Worm (Caenorhabditis elegans): Measurements from ENCODE around the gene T20G5.8.

DNA sequence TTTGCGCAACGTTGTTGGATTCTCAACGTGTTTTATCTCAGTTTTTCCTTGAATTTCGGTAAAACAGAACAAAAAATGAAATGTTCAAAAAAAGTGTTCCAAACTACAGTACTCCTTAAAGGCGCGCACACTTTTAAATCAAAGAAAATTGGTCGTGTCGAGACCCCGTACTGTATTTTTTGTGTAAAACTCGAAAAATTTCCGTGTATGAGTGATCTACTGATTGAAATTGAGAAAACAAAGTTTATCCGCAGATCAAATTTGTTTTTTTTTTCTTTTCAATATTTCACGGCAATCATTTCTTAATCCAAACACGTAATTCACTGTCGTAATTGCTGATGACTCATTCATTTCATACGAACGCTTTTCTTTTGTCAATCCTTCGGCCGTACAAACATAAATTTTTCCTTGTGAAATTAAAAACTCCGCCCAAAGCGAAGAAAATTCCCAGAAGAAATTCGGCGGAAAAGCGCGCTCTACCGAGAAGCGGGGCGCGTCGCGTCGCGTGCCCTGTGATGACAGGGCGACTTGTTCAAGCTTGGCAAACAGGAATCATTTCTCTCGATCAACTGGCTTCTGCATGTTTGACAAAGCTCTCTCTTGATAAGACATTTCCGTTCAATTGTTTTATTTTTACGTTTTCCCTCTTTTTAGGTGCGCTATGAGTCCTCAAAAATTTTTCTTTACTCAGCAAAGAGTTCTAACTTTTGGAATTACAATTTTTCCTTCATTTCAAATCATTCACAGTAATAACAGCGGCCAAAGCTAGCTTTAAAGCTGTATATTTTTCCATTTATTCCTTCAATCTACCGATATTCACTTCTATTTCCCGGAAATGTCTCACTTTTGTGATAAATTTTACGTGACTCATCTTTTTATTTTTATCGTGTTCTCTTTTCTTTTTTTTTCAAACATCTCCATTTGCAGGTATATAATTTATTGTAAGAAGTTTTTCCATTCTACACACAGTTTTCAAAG lies 4.0 kb downstream of the T20G5.8 start, which contains the start of gene chc-1:
- TF ChIP-seq nhr-12 (tag; optimal IDR thresholded peaks at IDR 0.05) (no peak), ces-1 (GFP tag; optimal IDR thresholded peaks at IDR 0.05) (no peak), nhr-76 (tag; optimal IDR thresholded peaks at IDR 0.05) (no peak), nhr-28 (tag; optimal IDR thresholded peaks at IDR 0.05) (no peak), mep-1 (tag; optimal IDR thresholded peaks at IDR 0.05) (no peak), unc-62 (GFP tag; optimal IDR thresholded peaks at IDR 0.05) (no peak)

Measured in whole organism, mixed stage, embryonic.